Fruit fly (Drosophila melanogaster): Measurements from ENCODE around the gene GstD2.

The GstD2 gene

DNA sequence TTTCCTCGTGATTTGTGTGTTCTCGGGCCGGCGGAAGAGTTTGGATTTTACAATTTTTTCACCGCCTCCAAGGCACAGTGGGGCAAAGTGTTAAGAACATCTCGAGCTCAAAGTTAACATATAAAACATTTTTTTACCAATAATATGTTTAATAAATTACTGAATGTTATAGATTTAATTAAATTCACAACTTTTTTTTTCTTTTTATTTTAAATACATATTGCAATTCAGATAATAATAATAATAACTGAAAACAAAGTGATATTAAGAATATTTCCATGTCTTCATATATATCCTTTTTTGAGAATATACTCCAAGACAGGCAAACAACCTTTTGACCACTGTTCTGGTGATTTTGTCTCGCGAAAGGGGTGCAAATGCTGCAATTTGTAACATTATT lies 25.8 kb upstream of the GstD2 start (continued):
- TF ChIP-seq dmrt11E (tag; optimal IDR thresholded peaks at IDR 0.05) (peak; percentile 10), CG9215 (GFP tag; IDR thresholded peaks at IDR 0.05) (no peak), CG2116 (GFP tag; optimal IDR thresholded peaks at IDR 0.05) (no peak), CG14710 (tag; optimal IDR thresholded peaks at IDR 0.05) (peak; percentile 19), nmo (GFP tag; optimal IDR thresholded peaks at IDR 0.05) (peak; percentile 15), gem (tag; optimal IDR thresholded peaks at IDR 0.05) (peak; percentile 60), CG10979 (tag; optimal IDR thresholded peaks at IDR 0.05) (no peak), CG2712 (tag; optimal IDR thresholded peaks at IDR 0.05) (peak; percentile 63), Bteb2 (GFP tag; optimal IDR thresholded peaks at IDR 0.05) (no peak), CG12104 (GFP tag; optimal IDR thresholded peaks at IDR 0.05) (peak; percentile 12), CG4424 (GFP tag; optimal IDR thresholded peaks at IDR 0.05) (peak; percentile 2), CoRest (tag; optimal IDR thresholded peaks at IDR 0.05) (peak; percentile 21), phol (tag; optimal IDR thresholded peaks at IDR 0.05) (peak; percentile 41)

dm6 chr3R:12347659-12348058 lies 24.1 kb upstream of the GstD2 start:
- TF ChIP-seq Meics (GFP tag; optimal IDR thresholded peaks at IDR 0.05) (no peak), zfh1 (GFP tag; IDR thresholded peaks at IDR 0.05) (no peak), CG10321 (GFP tag; IDR thresholded peaks at IDR 0.05) (peak; percentile 73), Nf-YB (GFP tag; optimal IDR thresholded peaks at IDR 0.05) (peak; percentile 78), CG32532 (GFP tag; IDR thresholded peaks at IDR 0.05) (0 out of 2 replicates have a peak, but pooled peaks have one; percentile 9), MESR4 (GFP tag; optimal IDR thresholded peaks at IDR 0.05) (no peak), CG1832 (GFP tag; optimal IDR thresholded peaks at IDR 0.05) (peak; percentile 37), CG32767 (GFP tag; IDR thresholded peaks at IDR 0.05) (peak; percentile 29; the same call in 1 of the 2 replicates), ewg (GFP tag; optimal IDR thresholded peaks at IDR 0.05) (peak; percentile 74), Deaf1 (tag; optimal IDR thresholded peaks at IDR 0.05) (peak; percentile 84), CG12071 (GFP tag; optimal IDR thresholded peaks at IDR 0.05) (peak; percentile 20), psq (GFP tag; optimal IDR thresholded peaks at IDR 0.05) (no peak), Adf1 (GFP tag; IDR thresholded peaks at IDR 0.05) (0 out of 2 replicates have a peak, but pooled peaks have one; percentile 8), Nf-YC (tag; optimal IDR thresholded peaks at IDR 0.05) (peak; percentile 91), sens (GFP tag) (peak; percentile 27)

DNA sequence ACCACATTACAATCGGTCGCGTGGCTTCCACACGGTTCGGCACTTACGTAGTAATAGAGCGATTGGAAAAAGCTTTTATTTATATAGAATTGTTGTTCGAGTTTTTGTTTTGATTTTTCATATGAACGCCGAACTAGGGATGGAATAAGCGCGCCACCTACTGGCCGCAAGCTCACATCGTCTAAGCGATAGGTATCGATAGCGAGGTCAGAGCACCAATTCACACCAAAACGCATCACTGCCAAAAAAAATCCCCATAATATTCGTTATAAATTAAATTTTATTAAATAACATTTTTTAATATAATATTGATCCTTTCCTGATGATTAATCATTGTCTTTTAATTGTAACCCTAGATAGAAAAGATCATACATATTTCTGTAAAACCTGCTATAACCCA lies 21.3 kb upstream of the GstD2 start, which contains the start of gene CG10038:
Gene CG10038, minus strand, starts transcription at position 148 of the 400 bp plus-strand sequence.
- peak; percentile 92 for TF ChIP-seq chinmo (GFP tag; IDR thresholded peaks at IDR 0.05; ENCODE audit: partially characterized antibody)
- TF ChIP-seq vnd (GFP tag; IDR thresholded peaks at IDR 0.05; ENCODE audit: partially characterized antibody) = peak; percentile 92
- TF ChIP-seq CG11456 (GFP tag; IDR thresholded peaks at IDR 0.05) = peak; percentile 72
- TF ChIP-seq CG6689 (GFP tag; IDR thresholded peaks at IDR 0.05) = no peak
- TF ChIP-seq bsh (GFP tag; optimal IDR thresholded peaks at IDR 0.05) = peak in 1 of 2 experiments; percentile 31
- peak; percentile 88 for TF ChIP-seq Med (GFP tag)
- TF ChIP-seq gfzf (GFP tag; optimal IDR thresholded peaks at IDR 0.05) = peak; percentile 44
- TF ChIP-seq CG16815 (GFP tag; optimal IDR thresholded peaks at IDR 0.05) = no peak
- no peak for TF ChIP-seq CG2202 (tag; optimal IDR thresholded peaks at IDR 0.05)
- TF ChIP-seq lov (optimal IDR thresholded peaks at IDR 0.05) = no peak
- TF ChIP-seq lov (GFP tag; IDR thresholded peaks at IDR 0.05) = no peak
- no peak for TF ChIP-seq ERR (GFP tag; optimal IDR thresholded peaks at IDR 0.05)
- TF ChIP-seq CG11695 (GFP tag; IDR thresholded peaks at IDR 0.05) = no peak
- no peak for TF ChIP-seq hkb (optimal IDR thresholded peaks at IDR 0.05)
- no peak for TF ChIP-seq hkb (GFP tag; IDR thresholded peaks at IDR 0.05)
- peak; percentile 29 to 58 for TF ChIP-seq dpn (GFP tag; optimal IDR thresholded peaks at IDR 0.05)
- no peak for TF ChIP-seq tio (GFP tag; optimal IDR thresholded peaks at IDR 0.05)
- TF ChIP-seq pfk (GFP tag; optimal IDR thresholded peaks at IDR 0.05) = no peak
- peak; percentile 34 for TF ChIP-seq caup (GFP tag; optimal IDR thresholded peaks at IDR 0.05; ENCODE audit: severe bottlenecking)
- no peak for TF ChIP-seq danr (GFP tag; IDR thresholded peaks at IDR 0.05)
- TF ChIP-seq lilli (GFP tag; optimal IDR thresholded peaks at IDR 0.05) = peak; percentile 59
- TF ChIP-seq CG12104 (GFP tag; optimal IDR thresholded peaks at IDR 0.05) = no peak
- TF ChIP-seq Lpt (GFP tag; optimal IDR thresholded peaks at IDR 0.05) = no peak

All from whole organism, embryonic.